Worm (Caenorhabditis elegans) whole organism, L1 larva: Measurements from ENCODE around the gene dph-2.

ENCODE experiments used
- C04F5.9 ChIP-seq: sonication (generic microtip); optimal IDR thresholded peaks from 2 replicates; lab custom pipeline; 2016; ENCODE audit warnings: missing genetic modification characterization, missing compliant biosample characterization
- alr-1 ChIP-seq: fragments of 200-800 bp; sonication (Bioruptor generic); optimal IDR thresholded peaks from 2 replicates; lab custom pipeline; 2018; ENCODE audit warnings: borderline replicate concordance, mild to moderate bottlenecking, missing genetic modification characterization, missing compliant biosample characterization
- blmp-1 ChIP-seq: fragments of 150-350 bp; optimal IDR thresholded peaks from 2 replicates; lab custom pipeline; 2014; ENCODE audit warnings: missing biosample characterization, missing genetic modification characterization
- ceh-63 ChIP-seq: fragments of 200-800 bp; sonication (Bioruptor generic); optimal IDR thresholded peaks from 2 replicates; lab custom pipeline; 2018; ENCODE audit warnings: mild to moderate bottlenecking, missing genetic modification characterization, missing compliant biosample characterization
- ceh-8 ChIP-seq: fragments of 200-800 bp; sonication (Bioruptor generic); optimal IDR thresholded peaks from 2 replicates; lab custom pipeline; 2018; ENCODE audit warnings: mild to moderate bottlenecking, missing genetic modification characterization, moderate library complexity, missing compliant biosample characterization
- ceh-82 ChIP-seq, 3 experiments: fragments of 150-350 bp in 1 of 3; sonication (generic microtip) in 2 of 3; optimal IDR thresholded peaks; 2 replicates each; lab custom pipeline; 2014 to 2017; ENCODE audit warnings: missing biosample characterization in 3 of 3, missing genetic modification characterization in 3 of 3
- ceh-90 ChIP-seq: sonication (generic microtip); optimal IDR thresholded peaks from 2 replicates; lab custom pipeline; 2016; ENCODE audit warnings: missing genetic modification characterization, missing compliant biosample characterization
- dsc-1 ChIP-seq: sonication (generic microtip); optimal IDR thresholded peaks from 2 replicates; lab custom pipeline; 2016; ENCODE audit warnings: mild to moderate bottlenecking, missing genetic modification characterization, missing compliant biosample characterization
- efl-1 ChIP-seq, 4 experiments: fragments of 150-350 bp; optimal IDR thresholded peaks in 3 of 4; peaks in 1 of 4; 1 replicate in 1 of 4; 2 replicates in 3 of 4; lab custom pipeline; 2014; ENCODE audit warnings: missing biosample characterization in 2 of 4, missing genetic modification characterization in 2 of 4, missing genetic modification reagents in 2 of 4
- egl-13 ChIP-seq: sonication (generic microtip); optimal IDR thresholded peaks from 2 replicates; lab custom pipeline; 2016; ENCODE audit warnings: missing genotype, missing genetic modification reagents, missing genetic modification characterization, missing compliant biosample characterization
- egl-27 ChIP-seq, 2 experiments: fragments of 150-350 bp in 1 of 2; sonication (generic microtip); optimal IDR thresholded peaks; 3 replicates each; lab custom pipeline; 2017 to 2018; ENCODE audit warnings: missing biosample characterization in 2 of 2, missing genetic modification characterization in 2 of 2, missing genetic modification reagents in 2 of 2
- elt-2 ChIP-seq: sonication (generic microtip); optimal IDR thresholded peaks from 2 replicates; lab custom pipeline; 2016; ENCODE audit warnings: missing genetic modification characterization, mild to moderate bottlenecking, inconsistent platforms, missing compliant biosample characterization, missing genetic modification reagents
- elt-3 ChIP-seq, 6 experiments: fragments of 150-350 bp in 1 of 6; sonication (generic microtip); optimal IDR thresholded peaks; 2 replicates each; lab custom pipeline; 2017 to 2018; ENCODE audit warnings: missing biosample characterization in 6 of 6, missing genetic modification characterization in 6 of 6, inconsistent platforms in 1 of 6
- ets-5 ChIP-seq: fragments of 200-800 bp; sonication (Bioruptor generic); IDR thresholded peaks from 2 replicates; pipeline ENCODE4 v1.3.6; 2022; ENCODE audit warnings: missing genetic modification characterization, missing compliant biosample characterization
- fkh-10 ChIP-seq: sonication (generic microtip); optimal IDR thresholded peaks from 2 replicates; lab custom pipeline; 2017; ENCODE audit warnings: missing biosample characterization, missing genetic modification reagents, missing genetic modification characterization
- fkh-8 ChIP-seq: sonication (generic microtip); optimal IDR thresholded peaks from 2 replicates; lab custom pipeline; 2016; ENCODE audit warnings: mild to moderate bottlenecking, missing genetic modification characterization, missing compliant biosample characterization
- hlh-4 ChIP-seq: sonication (generic microtip); optimal IDR thresholded peaks from 2 replicates; lab custom pipeline; 2016; ENCODE audit warnings: mild to moderate bottlenecking, missing genetic modification characterization, missing compliant biosample characterization
- isw-1 ChIP-seq: fragments of 200-800 bp; sonication (Bioruptor generic); IDR thresholded peaks from 2 replicates; pipeline ENCODE4 v1.3.6; 2022; ENCODE audit warnings: missing genetic modification characterization, missing compliant biosample characterization
- lin-14 ChIP-seq: fragments of 200-800 bp; sonication (Bioruptor generic); optimal IDR thresholded peaks from 2 replicates; lab custom pipeline; 2018; ENCODE audit warnings: mild to moderate bottlenecking, missing genetic modification characterization, moderate library complexity, missing compliant biosample characterization
- lin-15B ChIP-seq: fragments of 150-350 bp; sonication (generic microtip); optimal IDR thresholded peaks from 3 replicates; lab custom pipeline; 2014; ENCODE audit warnings: missing biosample characterization, missing genetic modification characterization
- lin-35 ChIP-seq, 2 experiments: fragments of 150-350 bp; optimal IDR thresholded peaks; 2 replicates each; lab custom pipeline; 2014; ENCODE audit warnings: missing biosample characterization in 2 of 2, missing genetic modification characterization in 2 of 2, missing genetic modification reagents in 2 of 2
- lsy-2 ChIP-seq, 2 experiments: fragments of 150-350 bp; optimal IDR thresholded peaks; 2 replicates each; lab custom pipeline; 2014; ENCODE audit warnings: missing biosample characterization in 2 of 2, missing genetic modification characterization in 2 of 2
- mab-9 ChIP-seq: fragments of 200-800 bp; sonication (Bioruptor generic); IDR thresholded peaks from 2 replicates; pipeline ENCODE4 v1.3.6; 2022; ENCODE audit warnings: missing genetic modification reagents, missing genetic modification characterization, missing compliant biosample characterization
- mef-2 ChIP-seq: fragments of 150-350 bp; optimal IDR thresholded peaks from 2 replicates; lab custom pipeline; 2014; ENCODE audit warnings: missing biosample characterization, missing genetic modification characterization
- nhr-11 ChIP-seq: fragments of 150-350 bp; optimal IDR thresholded peaks from 2 replicates; lab custom pipeline; 2014; ENCODE audit warnings: missing biosample characterization, missing genetic modification characterization
- nhr-12 ChIP-seq: sonication (generic microtip); optimal IDR thresholded peaks from 2 replicates; lab custom pipeline; 2017; ENCODE audit warnings: missing biosample characterization, missing genetic modification characterization
- nhr-237 ChIP-seq: fragments of 150-350 bp; optimal IDR thresholded peaks from 2 replicates; lab custom pipeline; 2014; ENCODE audit warnings: missing biosample characterization, missing genetic modification characterization
- nhr-47 ChIP-seq: sonication (generic microtip); optimal IDR thresholded peaks from 2 replicates; lab custom pipeline; 2016; ENCODE audit warnings: mild to moderate bottlenecking, missing genetic modification characterization, moderate library complexity, missing compliant biosample characterization
- nhr-71 ChIP-seq: sonication (generic microtip); optimal IDR thresholded peaks from 2 replicates; lab custom pipeline; 2016; ENCODE audit warnings: mild to moderate bottlenecking, missing genetic modification characterization, moderate library complexity, missing compliant biosample characterization
- nhr-76 ChIP-seq: sonication (generic microtip); optimal IDR thresholded peaks from 2 replicates; lab custom pipeline; 2017; ENCODE audit warnings: missing biosample characterization, missing genetic modification characterization
- nhr-84 ChIP-seq: sonication (generic microtip); optimal IDR thresholded peaks from 2 replicates; lab custom pipeline; 2017; ENCODE audit warnings: missing biosample characterization, missing genetic modification characterization
- pag-3 ChIP-seq: sonication (generic microtip); optimal IDR thresholded peaks from 2 replicates; lab custom pipeline; 2017; ENCODE audit warnings: missing genetic modification characterization, mild to moderate bottlenecking, missing compliant biosample characterization, antibody characterized with exemption, borderline replicate concordance; ENCODE audit not compliant: insufficient read depth
- snu-23 ChIP-seq: sonication (generic microtip); optimal IDR thresholded peaks from 2 replicates; lab custom pipeline; 2016; ENCODE audit warnings: missing genetic modification characterization, missing compliant biosample characterization
- swsn-7 ChIP-seq: sonication (generic microtip); optimal IDR thresholded peaks from 2 replicates; lab custom pipeline; 2016; ENCODE audit warnings: missing genetic modification characterization, missing compliant biosample characterization
- tbx-2 ChIP-seq: sonication (generic microtip); optimal IDR thresholded peaks from 2 replicates; lab custom pipeline; 2016; ENCODE audit warnings: missing genetic modification characterization, missing compliant biosample characterization
- tlp-1 ChIP-seq: fragments of 150-350 bp; optimal IDR thresholded peaks from 2 replicates; lab custom pipeline; 2014; ENCODE audit warnings: missing biosample characterization, missing genetic modification characterization
- unc-62 ChIP-seq: fragments of 150-350 bp; optimal IDR thresholded peaks from 2 replicates; lab custom pipeline; 2014; ENCODE audit warnings: missing biosample characterization, missing genetic modification reagents, missing genetic modification characterization
- unc-86 ChIP-seq: sonication (generic microtip); optimal IDR thresholded peaks from 2 replicates; lab custom pipeline; 2016; ENCODE audit warnings: missing genetic modification characterization, missing compliant biosample characterization
- xbp-1 ChIP-seq: sonication (generic microtip); optimal IDR thresholded peaks from 2 replicates; lab custom pipeline; 2016; ENCODE audit warnings: missing genetic modification characterization, missing compliant biosample characterization
- zip-4 ChIP-seq: fragments of 200-800 bp; sonication (Bioruptor generic); optimal IDR thresholded peaks from 2 replicates; lab custom pipeline; 2018; ENCODE audit warnings: mild to moderate bottlenecking, missing genetic modification characterization, moderate library complexity, missing compliant biosample characterization

Gene dph-2

DNA sequence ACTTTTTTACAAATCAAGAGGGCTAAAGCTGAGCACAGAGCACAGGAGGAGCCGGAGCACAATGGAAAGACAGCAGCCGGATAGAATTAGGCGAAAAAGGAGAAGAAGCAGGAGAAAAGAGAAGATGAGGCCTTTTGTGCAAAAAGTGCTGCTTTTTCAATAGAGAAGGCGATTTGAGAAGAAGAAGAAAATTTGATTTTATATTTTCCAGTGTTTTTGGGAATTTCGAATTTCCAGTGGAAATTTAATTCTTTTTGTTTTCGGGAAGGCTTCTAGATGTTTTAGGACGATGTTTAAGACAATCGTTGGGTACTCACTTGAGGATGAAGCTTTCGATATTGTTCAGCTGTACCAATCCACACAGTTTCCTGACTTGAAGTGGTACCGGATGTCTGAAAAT is 39.6 kb upstream of the dph-2 start:
- no peak for TF ChIP-seq lin-15B (tag; lab: Kevin White, UChicago)
- TF ChIP-seq fkh-10 (GFP tag; lab: Kevin White, UChicago) = peak; percentile 94
- peak; percentile 40 for TF ChIP-seq lin-14 (GFP tag; lab: Kevin White, UChicago)
- no peak for TF ChIP-seq ets-5

DNA sequence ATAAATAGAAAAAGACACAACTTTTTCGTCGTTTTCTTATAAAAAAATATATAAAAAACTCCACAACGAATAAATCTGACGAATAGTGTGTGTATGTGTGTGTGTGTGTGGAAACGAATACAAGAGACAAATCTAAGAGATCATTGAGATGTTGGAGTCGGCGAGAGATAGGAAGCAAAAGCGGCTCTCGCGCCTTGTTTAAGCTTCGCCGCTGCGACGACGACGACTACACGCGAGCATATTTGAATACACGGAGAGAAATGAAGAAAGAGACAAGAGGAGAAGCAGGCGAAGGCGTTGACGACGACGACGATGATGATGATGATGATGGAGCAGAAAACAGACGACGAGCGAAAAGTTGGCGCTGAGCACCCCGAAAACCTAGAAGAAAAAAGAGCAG is 30.7 kb upstream of the dph-2 start:
- TF ChIP-seq nhr-12 (tag; lab: Kevin White, UChicago) = no peak
- peak; percentile 39 for TF ChIP-seq nhr-71
- TF ChIP-seq elt-2 (tag; lab: Kevin White, UChicago) = no peak
- TF ChIP-seq pag-3 (tag; lab: Kevin White, UChicago) = no peak
- peak in 1 of 2 experiments; percentile 41 for TF ChIP-seq lsy-2 (tag; optimal IDR thresholded peaks at IDR 0.05; lab: Kevin White, UChicago)
- no peak for TF ChIP-seq blmp-1 (tag; lab: Kevin White, UChicago)
- peak; percentile 79 for TF ChIP-seq lin-14 (GFP tag; lab: Kevin White, UChicago)
- TF ChIP-seq alr-1 (tag; lab: Kevin White, UChicago) = no peak
- TF ChIP-seq lin-35 (GFP tag; optimal IDR thresholded peaks at IDR 0.05; lab: Kevin White, UChicago) = peak in 1 of 2 experiments; percentile 34
- peak; percentile 20 for TF ChIP-seq fkh-10 (GFP tag; lab: Kevin White, UChicago)
- TF ChIP-seq efl-1 (optimal IDR thresholded peaks at IDR 0.05; lab: Kevin White, UChicago) = peak; percentile 20 to 48
- TF ChIP-seq efl-1 (GFP tag; optimal IDR thresholded peaks at IDR 0.05 in 1 of 2; lab: Kevin White, UChicago) = peak in 1 of 2 experiments; percentile 11
- peak; percentile 34 for TF ChIP-seq dsc-1 (tag; lab: Kevin White, UChicago)
- no peak for TF ChIP-seq egl-27 (tag; optimal IDR thresholded peaks at IDR 0.05; lab: Kevin White, UChicago)
- peak; percentile 4 to 49 (median 8) for TF ChIP-seq ceh-82 (tag; optimal IDR thresholded peaks at IDR 0.05; lab: Kevin White, UChicago)
- TF ChIP-seq nhr-47 (tag; lab: Kevin White, UChicago) = peak; percentile 31
- peak; percentile 24 for TF ChIP-seq tbx-2 (tag; lab: Kevin White, UChicago)
- TF ChIP-seq egl-13 (tag; lab: Kevin White, UChicago) = peak; percentile 53
- peak; percentile 69 for TF ChIP-seq fkh-8
- TF ChIP-seq ceh-63 (GFP tag; lab: Kevin White, UChicago) = no peak
- no peak for TF ChIP-seq nhr-76
- TF ChIP-seq mef-2 (tag; lab: Kevin White, UChicago) = no peak
- peak; percentile 56 for TF ChIP-seq unc-86 (tag; lab: Kevin White, UChicago)
- no peak for TF ChIP-seq nhr-11
- no peak for TF ChIP-seq tlp-1 (tag; lab: Kevin White, UChicago)
- peak; percentile 15 for TF ChIP-seq snu-23 (GFP tag; lab: Kevin White, UChicago)
- TF ChIP-seq nhr-84 (tag; lab: Kevin White, UChicago) = no peak
- no peak for TF ChIP-seq hlh-4 (tag; lab: Kevin White, UChicago)
- peak; percentile 39 for TF ChIP-seq swsn-7 (tag; lab: Kevin White, UChicago)
- TF ChIP-seq mab-9 (GFP tag; lab: Robert Waterston, UW) = no peak

DNA sequence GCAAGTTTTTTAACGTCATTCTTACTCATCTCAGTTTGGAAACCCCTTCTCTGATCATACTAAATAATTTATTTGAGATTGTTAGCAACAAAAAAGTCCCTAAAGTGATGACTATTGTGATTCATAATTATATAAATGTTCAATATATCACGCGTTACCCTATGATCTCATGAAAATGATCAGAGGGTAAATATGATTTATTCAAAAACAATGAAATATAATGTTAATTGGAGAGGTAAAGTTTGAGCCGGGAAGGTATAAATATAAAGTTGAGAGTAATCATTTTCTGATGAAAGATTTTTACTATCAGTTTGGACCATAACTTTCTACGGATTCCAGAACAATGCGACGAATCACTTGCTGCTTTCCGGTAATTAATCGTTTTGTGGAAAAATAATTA is 23.0 kb upstream of the dph-2 start, which contains the start of gene C52A11.3:
C52A11.3 (plus strand) TSS at position 301 of the 400 bp plus-strand sequence.
- TF ChIP-seq ceh-8 (GFP tag; lab: Kevin White, UChicago) = peak; percentile 68
- TF ChIP-seq ceh-90 (tag; lab: Kevin White, UChicago) = no peak
- no peak for TF ChIP-seq unc-62
- TF ChIP-seq alr-1 (tag; lab: Kevin White, UChicago) = no peak
- TF ChIP-seq nhr-12 (tag; lab: Kevin White, UChicago) = no peak
- TF ChIP-seq, all 84 proteins: peak for 1

DNA sequence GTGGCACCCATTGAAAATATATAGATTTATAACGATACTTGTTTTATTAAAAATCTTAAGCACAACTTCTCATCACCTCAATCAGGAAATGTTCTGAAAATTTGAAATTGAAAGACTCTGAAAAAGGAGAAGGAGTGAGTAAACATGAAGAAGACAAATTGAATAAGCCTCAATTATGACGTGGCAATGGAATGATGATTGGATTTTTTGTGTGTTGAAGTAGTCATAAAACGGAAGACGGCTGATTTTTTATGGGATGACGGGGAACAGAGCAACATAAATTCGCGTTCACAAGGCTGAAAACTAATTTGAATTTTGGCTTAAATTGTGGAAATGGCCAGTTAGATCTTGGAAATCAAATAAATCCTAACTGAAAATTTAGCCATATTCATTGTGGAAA is 17.5 kb upstream of the dph-2 start, which contains the start of gene glb-12:
glb-12 (minus strand) TSS at position 101 of the 400 bp plus-strand sequence.
- no peak for TF ChIP-seq isw-1 (GFP tag; lab: Robert Waterston, UW)
- no peak for TF ChIP-seq blmp-1 (tag; lab: Kevin White, UChicago)
- no peak for TF ChIP-seq xbp-1 (tag; lab: Kevin White, UChicago)
- TF ChIP-seq zip-4 (GFP tag; lab: Kevin White, UChicago) = no peak
- no peak for TF ChIP-seq egl-27 (tag; optimal IDR thresholded peaks at IDR 0.05; lab: Kevin White, UChicago)
- no peak for TF ChIP-seq nhr-237 (tag; lab: Kevin White, UChicago)
- TF ChIP-seq snu-23 (GFP tag; lab: Kevin White, UChicago) = no peak
- TF ChIP-seq elt-3 (tag; optimal IDR thresholded peaks at IDR 0.05; lab: Kevin White, UChicago) = no peak
- TF ChIP-seq C04F5.9 (tag; lab: Kevin White, UChicago) = no peak
